Fruit fly (Drosophila melanogaster): ENCODE measurements around the gene OS9.

- TF ChIP-seq EcR (GFP tag; optimal IDR thresholded peaks at IDR 0.05) (no peak), CG8478 (optimal IDR thresholded peaks at IDR 0.05) (no peak)
Measured at dm6 chr2L:19947992-19948524, 18.3 kb downstream of the OS9 start.
